Fruit fly (Drosophila melanogaster) S2 (cell line): ENCODE data around the gene Nse1.

ENCODE experiments used
- CG8478 ChIP-seq: fragments of >200 bp; optimal IDR thresholded peaks from 2 replicates; lab custom pipeline; 2018
- CTCF ChIP-seq, 2 experiments: fragments of >200 bp; optimal IDR thresholded peaks; 2 replicates each; lab custom pipeline; 2018

dm6 chr2L:6696229-6696628 is 18.8 kb upstream of the Nse1 start:
- TF ChIP-seq CTCF (optimal IDR thresholded peaks at IDR 0.05; lab: Kevin White, UChicago) (no peak), CG8478 (lab: Kevin White, UChicago) (no peak)
